Worm (Caenorhabditis elegans): ENCODE results near the gene T21D12.7.
A peak's percentile ranks its signal among the peaks of the same experiment; 100 is the strongest.

The T21D12.7 gene

DNA sequence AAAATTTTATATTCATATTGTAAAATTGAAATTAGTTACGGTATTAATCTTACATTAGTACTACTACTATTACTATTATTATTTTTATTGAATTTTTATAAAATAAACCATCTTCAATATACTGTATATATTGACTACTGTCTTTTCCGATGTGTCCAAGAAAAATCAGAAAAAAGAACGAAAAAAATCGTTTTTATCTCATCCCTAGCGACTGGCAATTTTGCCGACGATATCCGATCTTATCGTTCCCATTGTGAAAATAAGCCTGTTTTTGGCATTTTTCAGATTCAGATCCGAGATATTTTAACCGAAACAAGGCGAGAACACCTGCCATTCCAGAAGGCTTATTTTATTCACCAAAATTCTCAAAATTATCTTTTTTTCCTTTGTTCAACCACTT is 39.3 kb upstream of the T21D12.7 start, which contains the start of gene F18F11.4:
Gene F18F11.4 (plus strand): TSS at position 301 of the 400 bp plus-strand sequence.
- TF ChIP-seq egl-13 (tag; optimal IDR thresholded peaks at IDR 0.05), result no peak
- TF ChIP-seq ceh-82 (tag; optimal IDR thresholded peaks at IDR 0.05), result no peak
- no peak for TF ChIP-seq isw-1 (GFP tag; IDR thresholded peaks at IDR 0.05)
- TF ChIP-seq mep-1 (tag; optimal IDR thresholded peaks at IDR 0.05), result no peak
- TF ChIP-seq lin-13 (GFP tag; optimal IDR thresholded peaks at IDR 0.05), result no peak
- no peak for TF ChIP-seq aly-2 (tag; optimal IDR thresholded peaks at IDR 0.05)
- no peak for TF ChIP-seq ama-1 (optimal IDR thresholded peaks at IDR 0.05)

DNA sequence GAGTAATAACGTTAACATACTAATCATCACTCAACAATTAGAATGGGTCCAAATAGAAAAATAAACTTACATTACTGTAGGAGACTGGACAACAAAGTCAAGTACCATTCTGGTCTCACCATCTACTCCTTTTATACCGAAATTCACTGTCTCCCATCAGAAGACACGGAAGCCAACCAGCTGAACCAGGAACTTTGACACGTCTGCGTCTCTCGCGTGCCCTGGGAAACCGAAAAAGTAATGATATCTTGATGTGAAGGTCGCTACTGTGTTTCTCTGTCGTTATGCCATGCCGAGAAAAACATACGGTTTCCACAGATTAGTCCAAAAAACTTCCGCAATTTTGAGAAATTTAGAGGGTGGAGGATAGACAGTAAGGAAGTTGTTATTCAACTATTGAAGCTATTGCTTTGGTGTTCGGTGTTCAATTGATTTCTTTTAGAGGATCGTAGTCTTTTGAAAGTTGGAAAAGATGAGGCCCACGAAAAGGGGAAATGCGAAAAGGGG is 35.4 kb upstream of the T21D12.7 start, which contains the start of gene col-101:
Gene col-101 (minus strand): TSS at position 457 of the 507 bp plus-strand sequence.
- no peak for TF ChIP-seq nhr-12 (tag; optimal IDR thresholded peaks at IDR 0.05)
- TF ChIP-seq nhr-85 (tag), result no peak
- TF ChIP-seq lsy-2 (tag; optimal IDR thresholded peaks at IDR 0.05), result no peak
- TF ChIP-seq mep-1 (tag; optimal IDR thresholded peaks at IDR 0.05), result peak; percentile 18
- no peak for TF ChIP-seq ztf-11 (tag; optimal IDR thresholded peaks at IDR 0.05)
- peak; percentile 52 for TF ChIP-seq tbx-2 (tag; optimal IDR thresholded peaks at IDR 0.05)
- TF ChIP-seq efl-1 (optimal IDR thresholded peaks at IDR 0.05), result no peak
- peak in 1 of 2 experiments; percentile 75 for TF ChIP-seq efl-1 (GFP tag; optimal IDR thresholded peaks at IDR 0.05 in 1 of 2)
- no peak for TF ChIP-seq nhr-71 (tag; optimal IDR thresholded peaks at IDR 0.05)
- peak in 1 of 6 experiments; percentile 28 for TF ChIP-seq elt-3 (tag; optimal IDR thresholded peaks at IDR 0.05)
- no peak for TF ChIP-seq mdl-1 (tag; optimal IDR thresholded peaks at IDR 0.05)
- peak; percentile 42 for TF ChIP-seq blmp-1 (tag; optimal IDR thresholded peaks at IDR 0.05)

ce11 chrIV:325640-326039 is 34.4 kb upstream of the T21D12.7 start:
- TF ChIP-seq alr-1 (tag; optimal IDR thresholded peaks at IDR 0.05; ENCODE audit: borderline replicate concordance) (no peak), lsy-2 (tag; optimal IDR thresholded peaks at IDR 0.05) (no peak), egl-13 (tag; optimal IDR thresholded peaks at IDR 0.05) (no peak), hlh-17 (GFP tag; optimal IDR thresholded peaks at IDR 0.05; ENCODE audit: borderline replicate concordance) (no peak), lin-35 (GFP tag; optimal IDR thresholded peaks at IDR 0.05) (no peak), C04F5.9 (tag; optimal IDR thresholded peaks at IDR 0.05) (no peak), fkh-8 (tag; optimal IDR thresholded peaks at IDR 0.05) (no peak), nhr-47 (tag; optimal IDR thresholded peaks at IDR 0.05) (no peak), efl-3 (GFP tag; optimal IDR thresholded peaks at IDR 0.05) (no peak), dpl-1 (GFP tag; optimal IDR thresholded peaks at IDR 0.05) (no peak), efl-1 (optimal IDR thresholded peaks at IDR 0.05) (no peak), efl-1 (GFP tag; optimal IDR thresholded peaks at IDR 0.05 in 1 of 2) (no peak), sox-4 (tag; optimal IDR thresholded peaks at IDR 0.05) (no peak), nhr-71 (tag; optimal IDR thresholded peaks at IDR 0.05) (no peak), nhr-85 (tag) (no peak), nhr-19 (GFP tag; conservative IDR thresholded peaks at IDR 0.05) (no peak), C34B4.2 (tag; optimal IDR thresholded peaks at IDR 0.05) (no peak), F16B12.6 (tag; optimal IDR thresholded peaks at IDR 0.05) (no peak), sup-37 (GFP tag; optimal IDR thresholded peaks at IDR 0.05) (no peak)

- no peak for TF ChIP-seq sup-37 (GFP tag; optimal IDR thresholded peaks at IDR 0.05)
- no peak for TF ChIP-seq sox-4 (tag; optimal IDR thresholded peaks at IDR 0.05)
- no peak for TF ChIP-seq efl-1 (optimal IDR thresholded peaks at IDR 0.05)
- TF ChIP-seq efl-1 (GFP tag; optimal IDR thresholded peaks at IDR 0.05 in 1 of 2), result no peak
- TF ChIP-seq egl-27 (tag; optimal IDR thresholded peaks at IDR 0.05), result no peak
- no peak for TF ChIP-seq F16B12.6 (tag; optimal IDR thresholded peaks at IDR 0.05)
- no peak for TF ChIP-seq lin-35 (GFP tag; optimal IDR thresholded peaks at IDR 0.05)
- TF ChIP-seq unc-62 (GFP tag; optimal IDR thresholded peaks at IDR 0.05), result no peak
- TF ChIP-seq nhr-11 (tag; optimal IDR thresholded peaks at IDR 0.05), result no peak
- no peak for TF ChIP-seq fkh-4 (tag; optimal IDR thresholded peaks at IDR 0.05; ENCODE audit: borderline replicate concordance)
Measured at ce11 chrIV:324759-325158, 33.5 kb upstream of the T21D12.7 start, which contains the start of gene drl-1. drl-1 (plus strand) TSS chrIV:325059.

Measured in whole organism, L1 larva.